Worm (Caenorhabditis elegans) whole organism, L1 larva: Measurements from ENCODE around the gene smg-4.

Experiments used
- ces-1 ChIP-seq: fragments of 150-350 bp; optimal IDR thresholded peaks from 2 replicates; lab custom pipeline; 2014; ENCODE audit warnings: missing biosample characterization, missing genetic modification reagents, missing genetic modification characterization
- lsy-2 ChIP-seq, 2 experiments: fragments of 150-350 bp; optimal IDR thresholded peaks; 2 replicates each; lab custom pipeline; 2014; ENCODE audit warnings: missing biosample characterization in 2 of 2, missing genetic modification characterization in 2 of 2
- mep-1 ChIP-seq: fragments of 150-350 bp; optimal IDR thresholded peaks from 2 replicates; lab custom pipeline; 2014; ENCODE audit warnings: missing biosample characterization, missing genetic modification characterization
- nhr-11 ChIP-seq: fragments of 150-350 bp; optimal IDR thresholded peaks from 2 replicates; lab custom pipeline; 2014; ENCODE audit warnings: missing biosample characterization, missing genetic modification characterization
- nhr-12 ChIP-seq: sonication (generic microtip); optimal IDR thresholded peaks from 2 replicates; lab custom pipeline; 2017; ENCODE audit warnings: missing biosample characterization, missing genetic modification characterization
- pax-3 ChIP-seq: fragments of 200-800 bp; sonication (Bioruptor generic); optimal IDR thresholded peaks from 2 replicates; lab custom pipeline; 2018; ENCODE audit warnings: mild to moderate bottlenecking, missing genetic modification characterization, moderate library complexity, missing compliant biosample characterization
- skn-1 ChIP-seq: fragments of 150-350 bp; optimal IDR thresholded peaks from 2 replicates; lab custom pipeline; 2014; ENCODE audit warnings: missing biosample characterization, missing genetic modification characterization

- TF ChIP-seq nhr-11 (tag; lab: Kevin White, UChicago) (no peak), lsy-2 (tag; optimal IDR thresholded peaks at IDR 0.05; lab: Kevin White, UChicago) (no peak), mep-1 (tag; lab: Kevin White, UChicago) (no peak), pax-3 (tag; lab: Kevin White, UChicago) (no peak), nhr-12 (no peak), ces-1 (no peak), skn-1 (tag; lab: Kevin White, UChicago) (no peak)
These were observed 24.6 kb downstream of the smg-4 start, which contains the start of gene F58E6.6 for ce11 chrV:9752918-9753317.
